Fruit fly (Drosophila melanogaster) Kc167 (cell line): ENCODE results near the gene CG11997.

ENCODE experiments used
- Myc ChIP-seq: fragments of >200 bp; optimal IDR thresholded peaks from 2 replicates; lab custom pipeline; 2017; ENCODE audit warnings: missing external identifiers
- Sin3A ChIP-seq: fragments of >200 bp; optimal IDR thresholded peaks from 2 replicates; lab custom pipeline; 2018; ENCODE audit warnings: missing external identifiers
- insv ChIP-seq: fragments of >200 bp; optimal IDR thresholded peaks from 3 replicates; lab custom pipeline; 2018; ENCODE audit warnings: missing external identifiers

DNA sequence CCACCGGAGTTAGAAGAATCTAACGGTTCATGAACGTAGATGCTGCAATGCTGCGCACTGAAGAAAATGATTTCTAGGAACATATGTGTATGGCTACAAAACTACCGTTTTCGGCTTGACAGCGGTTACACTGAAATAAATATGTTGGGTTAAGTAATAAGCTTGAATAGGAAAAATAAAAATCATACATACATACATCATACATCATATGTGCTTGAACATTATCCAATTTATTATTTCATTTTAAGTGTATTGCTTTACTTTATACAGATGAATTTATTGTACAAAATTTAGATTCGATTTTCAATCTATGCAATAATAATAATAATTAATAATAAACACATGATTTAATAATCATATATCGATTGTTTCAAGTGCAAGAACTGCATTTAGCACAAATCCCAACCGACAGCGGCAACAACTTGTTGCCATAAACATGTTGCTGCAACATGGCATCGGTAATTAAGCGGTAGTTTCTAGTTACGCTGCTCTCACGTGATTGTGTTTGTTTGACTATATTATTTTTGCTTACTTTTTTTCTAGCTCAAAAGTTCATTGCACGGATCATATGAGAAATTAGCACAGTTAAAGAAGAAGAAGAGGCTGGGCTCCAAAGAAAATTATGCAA, 17.4 kb upstream of the CG11997 start:
- TF ChIP-seq Sin3A (lab: Kevin White, UChicago) (no peak), insv (no peak), Myc (no peak)
